Fruit fly (Drosophila melanogaster) whole organism, embryonic: ENCODE data around the gene Jhbp7.

Experiments
- Adf1 ChIP-seq: fragments of 200-800 bp; sonication (Bioruptor generic); IDR thresholded peaks from 2 replicates; pipeline ENCODE4 v1.3.6; 2022; ENCODE audit warnings: missing biosample characterization, missing genetic modification characterization
- BEAF-32 ChIP-seq: fragments of 200-800 bp; sonication (Bioruptor generic); optimal IDR thresholded peaks from 3 replicates; lab custom pipeline; 2017; ENCODE audit warnings: missing biosample characterization, missing genetic modification characterization, mild to moderate bottlenecking, moderate library complexity, missing genetic modification reagents
- BtbVII ChIP-seq: fragments of 200-800 bp; sonication (Bioruptor generic); optimal IDR thresholded peaks from 3 replicates; lab custom pipeline; 2017; ENCODE audit warnings: missing biosample characterization, mild to moderate bottlenecking, missing genetic modification characterization
- CG12219 ChIP-seq: fragments of 200-800 bp; sonication (Bioruptor generic); optimal IDR thresholded peaks from 3 replicates; lab custom pipeline; 2018; ENCODE audit warnings: missing biosample characterization, mild to moderate bottlenecking, missing genetic modification characterization
- CG12391 ChIP-seq: fragments of 200-800 bp; sonication (Bioruptor generic); optimal IDR thresholded peaks from 3 replicates; lab custom pipeline; 2018; ENCODE audit warnings: missing biosample characterization, mild to moderate bottlenecking, missing genetic modification characterization, moderate library complexity
- CG13775 ChIP-seq: fragments of 200-800 bp; sonication (Bioruptor generic); optimal IDR thresholded peaks from 3 replicates; lab custom pipeline; 2017; ENCODE audit warnings: missing biosample characterization, mild to moderate bottlenecking, missing genetic modification characterization
- CG15514 ChIP-seq: fragments of 200-800 bp; sonication (Bioruptor generic); optimal IDR thresholded peaks from 3 replicates; lab custom pipeline; 2017; ENCODE audit warnings: missing biosample characterization, missing genetic modification characterization, mild to moderate bottlenecking, moderate library complexity, missing genetic modification reagents
- CG15601 ChIP-seq: fragments of 200-800 bp; sonication (Bioruptor generic); optimal IDR thresholded peaks from 3 replicates; lab custom pipeline; 2019; ENCODE audit warnings: missing biosample characterization, mild to moderate bottlenecking, missing genetic modification characterization, moderate library complexity
- CG2116 ChIP-seq: fragments of 200-800 bp; sonication (Bioruptor generic); optimal IDR thresholded peaks from 3 replicates; lab custom pipeline; 2018; ENCODE audit warnings: missing biosample characterization, mild to moderate bottlenecking, missing genetic modification characterization
- CG2120 ChIP-seq: fragments of 200-800 bp; sonication (Bioruptor generic); optimal IDR thresholded peaks from 3 replicates; lab custom pipeline; 2016; ENCODE audit warnings: missing biosample characterization, missing genetic modification characterization
- CG2875 ChIP-seq: fragments of 200-800 bp; sonication (Bioruptor generic); optimal IDR thresholded peaks from 2 replicates; lab custom pipeline; 2017; ENCODE audit warnings: missing biosample characterization, mild to moderate bottlenecking, missing genetic modification characterization, missing genetic modification reagents
- CG34422 ChIP-seq: fragments of 200-800 bp; sonication (Bioruptor generic); IDR thresholded peaks from 3 replicates; pipeline ENCODE4 v1.3.6; 2022; ENCODE audit warnings: missing biosample characterization, missing genetic modification characterization
- CG4617 ChIP-seq: fragments of 200-800 bp; sonication (Bioruptor generic); optimal IDR thresholded peaks from 3 replicates; lab custom pipeline; 2016; ENCODE audit warnings: missing biosample characterization, missing genetic modification characterization, borderline replicate concordance
- CG4820 ChIP-seq: fragments of 200-800 bp; sonication (Bioruptor generic); optimal IDR thresholded peaks from 3 replicates; lab custom pipeline; 2016; ENCODE audit warnings: missing biosample characterization, missing genetic modification characterization
- CG5953 ChIP-seq: fragments of 200-800 bp; sonication (Bioruptor generic); IDR thresholded peaks from 2 replicates; pipeline ENCODE4 v1.3.6; 2022; ENCODE audit warnings: missing biosample characterization, missing genetic modification characterization
- CG8281 ChIP-seq: fragments of 200-800 bp; sonication (Bioruptor generic); optimal IDR thresholded peaks from 2 replicates; lab custom pipeline; 2018; ENCODE audit warnings: missing biosample characterization, mild to moderate bottlenecking, missing genetic modification characterization, moderate library complexity
- CG9727 ChIP-seq: fragments of 200-800 bp; sonication (Bioruptor generic); optimal IDR thresholded peaks from 3 replicates; lab custom pipeline; 2017; ENCODE audit warnings: missing biosample characterization, mild to moderate bottlenecking, missing genetic modification characterization
- CG9932 ChIP-seq: fragments of 200-800 bp; sonication (Bioruptor generic); IDR thresholded peaks from 2 replicates; pipeline ENCODE4 v1.3.6; 2022; ENCODE audit warnings: missing biosample characterization, missing genetic modification characterization
- Camta ChIP-seq: fragments of 200-800 bp; sonication (Bioruptor generic); optimal IDR thresholded peaks from 2 replicates; lab custom pipeline; 2016; ENCODE audit warnings: missing biosample characterization, missing genetic modification characterization
- Doc3 ChIP-seq: fragments of 200-800 bp; sonication (Bioruptor generic); IDR thresholded peaks from 3 replicates; pipeline ENCODE4 v1.3.6; 2022; ENCODE audit warnings: missing biosample characterization, missing genetic modification characterization; ENCODE audit not compliant: partially characterized antibody
- E2f2 ChIP-seq: fragments of 200-800 bp; sonication (Bioruptor generic); IDR thresholded peaks from 2 replicates; pipeline ENCODE4 v1.3.6; 2022; ENCODE audit warnings: missing biosample characterization, missing genetic modification characterization
- ERR ChIP-seq: fragments of 200-800 bp; sonication (Bioruptor generic); optimal IDR thresholded peaks from 2 replicates; lab custom pipeline; 2016; ENCODE audit warnings: missing biosample characterization, missing genetic modification characterization
- Gug ChIP-seq: fragments of 200-800 bp; sonication (Bioruptor generic); IDR thresholded peaks from 4 replicates; pipeline ENCODE4 v1.3.6; 2022; ENCODE audit warnings: missing biosample characterization, missing genetic modification characterization
- Hr78 ChIP-seq, 2 experiments: fragments of 200-800 bp in 1 of 2; fragments of >200 bp in 1 of 2; sonication (Bioruptor generic) in 1 of 2; optimal IDR thresholded peaks; 2 replicates each; lab custom pipeline; 2017 to 2019; ENCODE audit warnings: missing biosample characterization in 2 of 2, missing genetic modification characterization in 2 of 2, mild to moderate bottlenecking in 1 of 2, moderate library complexity in 1 of 2
- Kr ChIP-seq: fragments of 200-800 bp; sonication (Bioruptor generic); optimal IDR thresholded peaks from 2 replicates; lab custom pipeline; 2017; ENCODE audit warnings: missing biosample characterization, mild to moderate bottlenecking, missing genetic modification characterization
- MBD-R2 ChIP-seq: fragments of 200-800 bp; sonication (Bioruptor generic); IDR thresholded peaks from 2 replicates; pipeline ENCODE4 v1.3.6; 2022; ENCODE audit warnings: missing biosample characterization, missing genetic modification characterization
- Pdp1 ChIP-seq, 2 experiments: fragments of 200-800 bp; sonication (Bioruptor generic); optimal IDR thresholded peaks; 3 replicates each; lab custom pipeline; 2016; ENCODE audit warnings: missing biosample characterization in 2 of 2, missing genetic modification characterization in 2 of 2, mild to moderate bottlenecking in 1 of 2, moderate library complexity in 1 of 2
- abd-A ChIP-seq: fragments of 200-800 bp; sonication (Bioruptor generic); optimal IDR thresholded peaks from 3 replicates; lab custom pipeline; 2019; ENCODE audit warnings: missing biosample characterization, mild to moderate bottlenecking, missing genetic modification characterization, moderate library complexity
- az2 ChIP-seq: fragments of 200-800 bp; sonication (Bioruptor generic); optimal IDR thresholded peaks from 3 replicates; lab custom pipeline; 2016; ENCODE audit warnings: missing biosample characterization, missing genetic modification characterization
- bbx ChIP-seq: fragments of 200-800 bp; sonication (Bioruptor generic); IDR thresholded peaks from 2 replicates; pipeline ENCODE4 v1.3.6; 2022; ENCODE audit warnings: missing biosample characterization, missing genetic modification characterization; ENCODE audit not compliant: partially characterized antibody
- bcd ChIP-seq: fragments of 200-800 bp; sonication (Bioruptor generic); optimal IDR thresholded peaks from 2 replicates; lab custom pipeline; 2017; ENCODE audit warnings: missing biosample characterization, mild to moderate bottlenecking, missing genetic modification characterization
- cad ChIP-seq: fragments of >200 bp; optimal IDR thresholded peaks from 2 replicates; lab custom pipeline; 2017; ENCODE audit warnings: missing biosample characterization, missing genetic modification characterization
- corto ChIP-seq: fragments of 200-800 bp; sonication (Bioruptor generic); optimal IDR thresholded peaks from 2 replicates; lab custom pipeline; 2016; ENCODE audit warnings: missing biosample characterization, mild to moderate bottlenecking, missing genetic modification characterization, moderate library complexity
- fd102C ChIP-seq: fragments of 200-800 bp; sonication (Bioruptor generic); optimal IDR thresholded peaks from 2 replicates; lab custom pipeline; 2018; ENCODE audit warnings: missing biosample characterization, mild to moderate bottlenecking, missing genetic modification characterization, moderate library complexity
- fd96Cb ChIP-seq: fragments of 200-800 bp; sonication (Bioruptor generic); optimal IDR thresholded peaks from 2 replicates; lab custom pipeline; 2018; ENCODE audit warnings: missing biosample characterization, mild to moderate bottlenecking, missing genetic modification characterization, moderate library complexity
- fu2 ChIP-seq: fragments of 200-800 bp; sonication (Bioruptor generic); optimal IDR thresholded peaks from 2 replicates; lab custom pipeline; 2016; ENCODE audit warnings: missing biosample characterization, missing genetic modification characterization
- gce ChIP-seq: fragments of 200-800 bp; sonication (Bioruptor generic); IDR thresholded peaks from 3 replicates; pipeline ENCODE4 v1.3.6; 2022; ENCODE audit warnings: missing biosample characterization, missing genetic modification characterization
- gfzf ChIP-seq: fragments of 200-800 bp; sonication (Bioruptor generic); optimal IDR thresholded peaks from 2 replicates; lab custom pipeline; 2016; ENCODE audit warnings: missing biosample characterization, mild to moderate bottlenecking, missing genetic modification characterization, moderate library complexity
- gro ChIP-seq: fragments of 200-800 bp; sonication (Bioruptor generic); optimal IDR thresholded peaks from 2 replicates; lab custom pipeline; 2016; ENCODE audit warnings: missing biosample characterization, missing genetic modification characterization
- gt ChIP-seq: fragments of 200-800 bp; sonication (Bioruptor generic); IDR thresholded peaks from 2 replicates; pipeline ENCODE4 v1.3.6; 2022; ENCODE audit warnings: missing biosample characterization, missing genetic modification characterization
- kah ChIP-seq: fragments of 200-800 bp; sonication (Bioruptor generic); optimal IDR thresholded peaks from 2 replicates; lab custom pipeline; 2018; ENCODE audit warnings: missing biosample characterization, mild to moderate bottlenecking, missing genetic modification characterization
- knrl ChIP-seq: fragments of 200-800 bp; sonication (Bioruptor generic); IDR thresholded peaks from 3 replicates; pipeline ENCODE4 v1.3.6; 2022; ENCODE audit warnings: missing biosample characterization, missing genetic modification characterization; ENCODE audit not compliant: partially characterized antibody
- oc ChIP-seq: fragments of 200-800 bp; sonication (Bioruptor generic); optimal IDR thresholded peaks from 2 replicates; lab custom pipeline; 2018; ENCODE audit warnings: missing biosample characterization, mild to moderate bottlenecking, missing genetic modification characterization, moderate library complexity
- onecut ChIP-seq: fragments of 200-800 bp; sonication (Bioruptor generic); IDR thresholded peaks from 2 replicates; pipeline ENCODE4 v1.3.6; 2022; ENCODE audit warnings: missing biosample characterization, missing genetic modification characterization
- org-1 ChIP-seq: fragments of 200-800 bp; sonication (Bioruptor generic); optimal IDR thresholded peaks from 2 replicates; lab custom pipeline; 2017; ENCODE audit warnings: missing biosample characterization, missing genetic modification characterization
- pfk ChIP-seq: fragments of 200-800 bp; sonication (Bioruptor generic); optimal IDR thresholded peaks from 2 replicates; lab custom pipeline; 2018; ENCODE audit warnings: missing biosample characterization, mild to moderate bottlenecking, missing genetic modification characterization, moderate library complexity
- phol ChIP-seq: fragments of 200-800 bp; sonication (Bioruptor generic); optimal IDR thresholded peaks from 3 replicates; lab custom pipeline; 2018; ENCODE audit warnings: missing biosample characterization, mild to moderate bottlenecking, missing genetic modification characterization, moderate library complexity
- slbo ChIP-seq: fragments of 200-800 bp; sonication (Bioruptor generic); IDR thresholded peaks from 2 replicates; pipeline ENCODE4 v1.3.6; 2022; ENCODE audit warnings: missing biosample characterization, missing genetic modification characterization
- stwl ChIP-seq: fragments of 200-800 bp; sonication (Bioruptor generic); optimal IDR thresholded peaks from 3 replicates; lab custom pipeline; 2018; ENCODE audit warnings: missing biosample characterization, mild to moderate bottlenecking, missing genetic modification characterization, moderate library complexity
- trem ChIP-seq: fragments of 200-800 bp; optimal IDR thresholded peaks from 3 replicates; lab custom pipeline; 2019; ENCODE audit warnings: missing biosample characterization, mild to moderate bottlenecking, missing genetic modification characterization, moderate library complexity
- vvl ChIP-seq: fragments of 200-800 bp; sonication (Bioruptor generic); IDR thresholded peaks from 2 replicates; pipeline ENCODE4 v1.3.6; 2022; ENCODE audit warnings: missing biosample characterization, missing genetic modification characterization

The Jhbp7 gene

dm6 chr3R:25235362-25235761 is 2.1 kb upstream of the Jhbp7 start, which contains the start of gene Sil1 (continued):
- TF ChIP-seq Gug (no peak), gt (GFP tag; lab: Robert Waterston, UW) (no peak), ERR (GFP tag; lab: Kevin White, UChicago) (no peak), CG4617 (GFP tag; lab: Kevin White, UChicago) (peak; percentile 33), CG9932 (GFP tag; lab: Robert Waterston, UW) (no peak), CG34422 (GFP tag; lab: Robert Waterston, UW) (no peak), Hr78 (GFP tag; optimal IDR thresholded peaks at IDR 0.05; lab: Kevin White, UChicago) (no peak), CG15514 (GFP tag; lab: Kevin White, UChicago) (peak; percentile 99), gfzf (GFP tag; lab: Kevin White, UChicago) (peak; percentile 76), vvl (no peak), cad (no peak), CG9727 (GFP tag; lab: Kevin White, UChicago) (no peak), org-1 (GFP tag; lab: Kevin White, UChicago) (no peak), fu2 (GFP tag; lab: Kevin White, UChicago) (no peak), Camta (GFP tag; lab: Kevin White, UChicago) (no peak), fd102C (GFP tag; lab: Kevin White, UChicago) (no peak), CG2120 (GFP tag; lab: Kevin White, UChicago) (no peak), gce (GFP tag; lab: Robert Waterston, UW) (no peak), MBD-R2 (peak; percentile 32; the same call in 1 of the 2 replicates), CG8281 (no peak), CG2116 (GFP tag; lab: Kevin White, UChicago) (peak; percentile 26), CG15601 (tag; lab: Kevin White, UChicago) (no peak), Adf1 (GFP tag; lab: Robert Waterston, UW) (no peak), bbx (GFP tag; lab: Robert Waterston, UW) (peak; percentile 27; the same call in 1 of the 2 replicates), CG5953 (GFP tag; lab: Robert Waterston, UW) (no peak), slbo (no peak), CG4820 (GFP tag; lab: Kevin White, UChicago) (no peak), abd-A (no peak), knrl (GFP tag; lab: Robert Waterston, UW) (peak; percentile 31; the same call in 1 of the 3 replicates), bcd (GFP tag; lab: Kevin White, UChicago) (no peak), az2 (no peak), CG13775 (GFP tag; lab: Kevin White, UChicago) (no peak), CG12219 (no peak), trem (tag; lab: Kevin White, UChicago) (peak; percentile 45), oc (tag; lab: Kevin White, UChicago) (no peak), CG12391 (tag; lab: Kevin White, UChicago) (no peak), Kr (GFP tag; lab: Kevin White, UChicago) (no peak), corto (GFP tag; lab: Kevin White, UChicago) (no peak), pfk (GFP tag; lab: Kevin White, UChicago) (no peak), E2f2 (GFP tag; lab: Robert Waterston, UW) (peak; percentile 89), CG2875 (GFP tag; lab: Kevin White, UChicago) (no peak), stwl (tag; lab: Kevin White, UChicago) (peak; percentile 49), Pdp1 (GFP tag; optimal IDR thresholded peaks at IDR 0.05; lab: Kevin White, UChicago) (no peak), gro (GFP tag; lab: Kevin White, UChicago) (no peak), kah (GFP tag; lab: Kevin White, UChicago) (no peak), Doc3 (GFP tag; lab: Robert Waterston, UW) (no peak), phol (tag; lab: Kevin White, UChicago) (no peak), onecut (no peak), BtbVII (GFP tag; lab: Kevin White, UChicago) (no peak), fd96Cb (tag; lab: Kevin White, UChicago) (no peak), BEAF-32 (GFP tag; lab: Kevin White, UChicago) (peak; percentile 40)
